Worm (Caenorhabditis elegans) whole organism, L1 larva: ENCODE data around the gene srbc-3.

Experiments
- C04F5.9 ChIP-seq: sonication (generic microtip); optimal IDR thresholded peaks from 2 replicates; lab custom pipeline; 2016; ENCODE audit warnings: missing genetic modification characterization, missing compliant biosample characterization
- C16A3.4 ChIP-seq: fragments of 150-350 bp; optimal IDR thresholded peaks from 2 replicates; lab custom pipeline; 2014; ENCODE audit warnings: missing biosample characterization, missing genetic modification characterization
- Y116A8C.19 ChIP-seq: sonication (generic microtip); optimal IDR thresholded peaks from 2 replicates; lab custom pipeline; 2016; ENCODE audit warnings: missing compliant biosample characterization, missing genetic modification characterization, borderline replicate concordance
- ama-1 ChIP-seq: fragments of 150-350 bp; optimal IDR thresholded peaks from 2 replicates; lab custom pipeline; 2014
- blmp-1 ChIP-seq: fragments of 150-350 bp; optimal IDR thresholded peaks from 2 replicates; lab custom pipeline; 2014; ENCODE audit warnings: missing biosample characterization, missing genetic modification characterization
- ceh-63 ChIP-seq: fragments of 200-800 bp; sonication (Bioruptor generic); optimal IDR thresholded peaks from 2 replicates; lab custom pipeline; 2018; ENCODE audit warnings: mild to moderate bottlenecking, missing genetic modification characterization, missing compliant biosample characterization
- ceh-8 ChIP-seq: fragments of 200-800 bp; sonication (Bioruptor generic); optimal IDR thresholded peaks from 2 replicates; lab custom pipeline; 2018; ENCODE audit warnings: mild to moderate bottlenecking, missing genetic modification characterization, moderate library complexity, missing compliant biosample characterization
- ceh-82 ChIP-seq, 3 experiments: fragments of 150-350 bp in 1 of 3; sonication (generic microtip) in 2 of 3; optimal IDR thresholded peaks; 2 replicates each; lab custom pipeline; 2014 to 2017; ENCODE audit warnings: missing biosample characterization in 3 of 3, missing genetic modification characterization in 3 of 3
- dpl-1 ChIP-seq, 3 experiments: fragments of 150-350 bp in 2 of 3; sonication (generic microtip) in 1 of 3; optimal IDR thresholded peaks; 2 replicates each; lab custom pipeline; 2014 to 2017; ENCODE audit warnings: missing biosample characterization in 3 of 3, missing genetic modification characterization in 3 of 3, missing genetic modification reagents in 3 of 3
- dsc-1 ChIP-seq: sonication (generic microtip); optimal IDR thresholded peaks from 2 replicates; lab custom pipeline; 2016; ENCODE audit warnings: mild to moderate bottlenecking, missing genetic modification characterization, missing compliant biosample characterization
- efl-1 ChIP-seq, 4 experiments: fragments of 150-350 bp; optimal IDR thresholded peaks in 3 of 4; peaks in 1 of 4; 1 replicate in 1 of 4; 2 replicates in 3 of 4; lab custom pipeline; 2014; ENCODE audit warnings: missing biosample characterization in 2 of 4, missing genetic modification characterization in 2 of 4, missing genetic modification reagents in 2 of 4
- efl-3 ChIP-seq: fragments of 200-800 bp; sonication (Bioruptor generic); optimal IDR thresholded peaks from 2 replicates; lab custom pipeline; 2018; ENCODE audit warnings: mild to moderate bottlenecking, missing genetic modification characterization, missing compliant biosample characterization
- egl-13 ChIP-seq: sonication (generic microtip); optimal IDR thresholded peaks from 2 replicates; lab custom pipeline; 2016; ENCODE audit warnings: missing genotype, missing genetic modification reagents, missing genetic modification characterization, missing compliant biosample characterization
- egl-27 ChIP-seq, 2 experiments: fragments of 150-350 bp in 1 of 2; sonication (generic microtip); optimal IDR thresholded peaks; 3 replicates each; lab custom pipeline; 2017 to 2018; ENCODE audit warnings: missing biosample characterization in 2 of 2, missing genetic modification characterization in 2 of 2, missing genetic modification reagents in 2 of 2
- elt-3 ChIP-seq, 6 experiments: fragments of 150-350 bp in 1 of 6; sonication (generic microtip); optimal IDR thresholded peaks; 2 replicates each; lab custom pipeline; 2017 to 2018; ENCODE audit warnings: missing biosample characterization in 6 of 6, missing genetic modification characterization in 6 of 6, inconsistent platforms in 1 of 6
- fkh-10 ChIP-seq: sonication (generic microtip); optimal IDR thresholded peaks from 2 replicates; lab custom pipeline; 2017; ENCODE audit warnings: missing biosample characterization, missing genetic modification reagents, missing genetic modification characterization
- fkh-4 ChIP-seq: sonication (generic microtip); optimal IDR thresholded peaks from 2 replicates; lab custom pipeline; 2016; ENCODE audit warnings: missing compliant biosample characterization, missing genetic modification characterization, borderline replicate concordance
- fkh-8 ChIP-seq: sonication (generic microtip); optimal IDR thresholded peaks from 2 replicates; lab custom pipeline; 2016; ENCODE audit warnings: mild to moderate bottlenecking, missing genetic modification characterization, missing compliant biosample characterization
- hlh-4 ChIP-seq: sonication (generic microtip); optimal IDR thresholded peaks from 2 replicates; lab custom pipeline; 2016; ENCODE audit warnings: mild to moderate bottlenecking, missing genetic modification characterization, missing compliant biosample characterization
- hpl-2 ChIP-seq: fragments of 150-350 bp; optimal IDR thresholded peaks from 2 replicates; lab custom pipeline; 2014; ENCODE audit warnings: missing biosample characterization, missing genetic modification reagents, missing genetic modification characterization
- irx-1 ChIP-seq: sonication (generic microtip); optimal IDR thresholded peaks from 2 replicates; lab custom pipeline; 2016; ENCODE audit warnings: missing genetic modification characterization, missing compliant biosample characterization
- lin-13 ChIP-seq: fragments of 150-350 bp; optimal IDR thresholded peaks from 2 replicates; lab custom pipeline; 2014; ENCODE audit warnings: missing biosample characterization, missing genetic modification reagents, missing genetic modification characterization
- lin-15B ChIP-seq: fragments of 150-350 bp; sonication (generic microtip); optimal IDR thresholded peaks from 3 replicates; lab custom pipeline; 2014; ENCODE audit warnings: missing biosample characterization, missing genetic modification characterization
- lin-35 ChIP-seq, 2 experiments: fragments of 150-350 bp; optimal IDR thresholded peaks; 2 replicates each; lab custom pipeline; 2014; ENCODE audit warnings: missing biosample characterization in 2 of 2, missing genetic modification characterization in 2 of 2, missing genetic modification reagents in 2 of 2
- lir-3 ChIP-seq: sonication (generic microtip); optimal IDR thresholded peaks from 2 replicates; lab custom pipeline; 2016; ENCODE audit warnings: mild to moderate bottlenecking, missing genetic modification characterization, moderate library complexity, missing compliant biosample characterization; ENCODE audit not compliant: poor library complexity
- lsy-2 ChIP-seq, 2 experiments: fragments of 150-350 bp; optimal IDR thresholded peaks; 2 replicates each; lab custom pipeline; 2014; ENCODE audit warnings: missing biosample characterization in 2 of 2, missing genetic modification characterization in 2 of 2
- mab-9 ChIP-seq: fragments of 200-800 bp; sonication (Bioruptor generic); IDR thresholded peaks from 2 replicates; pipeline ENCODE4 v1.3.6; 2022; ENCODE audit warnings: missing genetic modification reagents, missing genetic modification characterization, missing compliant biosample characterization
- mdl-1 ChIP-seq, 2 experiments: fragments of 150-350 bp; optimal IDR thresholded peaks; 2 replicates each; lab custom pipeline; 2014 to 2017; ENCODE audit warnings: missing biosample characterization in 2 of 2, missing genetic modification characterization in 2 of 2, inconsistent platforms in 1 of 2
- mep-1 ChIP-seq: fragments of 150-350 bp; optimal IDR thresholded peaks from 2 replicates; lab custom pipeline; 2014; ENCODE audit warnings: missing biosample characterization, missing genetic modification characterization
- nhr-11 ChIP-seq: fragments of 150-350 bp; optimal IDR thresholded peaks from 2 replicates; lab custom pipeline; 2014; ENCODE audit warnings: missing biosample characterization, missing genetic modification characterization
- nhr-76 ChIP-seq: sonication (generic microtip); optimal IDR thresholded peaks from 2 replicates; lab custom pipeline; 2017; ENCODE audit warnings: missing biosample characterization, missing genetic modification characterization
- nhr-85 ChIP-seq: sonication (generic microtip); peaks from one replicate; lab custom pipeline; 2016; ENCODE audit warnings: missing genetic modification characterization, inconsistent platforms, missing compliant biosample characterization
- nhr-90 ChIP-seq: sonication (generic microtip); optimal IDR thresholded peaks from 2 replicates; lab custom pipeline; 2016; ENCODE audit warnings: mild to moderate bottlenecking, missing genetic modification characterization, missing compliant biosample characterization; ENCODE audit not compliant: poor library complexity
- pag-3 ChIP-seq: sonication (generic microtip); optimal IDR thresholded peaks from 2 replicates; lab custom pipeline; 2017; ENCODE audit warnings: missing genetic modification characterization, mild to moderate bottlenecking, missing compliant biosample characterization, antibody characterized with exemption, borderline replicate concordance; ENCODE audit not compliant: insufficient read depth
- pax-3 ChIP-seq: fragments of 200-800 bp; sonication (Bioruptor generic); optimal IDR thresholded peaks from 2 replicates; lab custom pipeline; 2018; ENCODE audit warnings: mild to moderate bottlenecking, missing genetic modification characterization, moderate library complexity, missing compliant biosample characterization
- rnt-1 ChIP-seq: sonication (generic microtip); optimal IDR thresholded peaks from 2 replicates; lab custom pipeline; 2016; ENCODE audit warnings: mild to moderate bottlenecking, missing genetic modification characterization, moderate library complexity, missing compliant biosample characterization
- snpc-4 ChIP-seq: fragments of 150-350 bp; optimal IDR thresholded peaks from 2 replicates; lab custom pipeline; 2014; ENCODE audit warnings: missing biosample characterization, missing genetic modification characterization
- sox-4 ChIP-seq: sonication (generic microtip); optimal IDR thresholded peaks from 2 replicates; lab custom pipeline; 2016; ENCODE audit warnings: missing genetic modification characterization, missing compliant biosample characterization
- swsn-7 ChIP-seq: sonication (generic microtip); optimal IDR thresholded peaks from 2 replicates; lab custom pipeline; 2016; ENCODE audit warnings: missing genetic modification characterization, missing compliant biosample characterization
- tbx-2 ChIP-seq: sonication (generic microtip); optimal IDR thresholded peaks from 2 replicates; lab custom pipeline; 2016; ENCODE audit warnings: missing genetic modification characterization, missing compliant biosample characterization
- unc-130 ChIP-seq: fragments of 150-350 bp; optimal IDR thresholded peaks from 2 replicates; lab custom pipeline; 2017; ENCODE audit warnings: missing biosample characterization, missing genetic modification characterization, inconsistent platforms
- unc-62 ChIP-seq: fragments of 150-350 bp; optimal IDR thresholded peaks from 2 replicates; lab custom pipeline; 2014; ENCODE audit warnings: missing biosample characterization, missing genetic modification reagents, missing genetic modification characterization
- unc-98 ChIP-seq: fragments of 200-800 bp; sonication (Bioruptor generic); IDR thresholded peaks from 2 replicates; pipeline ENCODE4 v1.3.6; 2022; ENCODE audit warnings: missing genetic modification characterization, missing compliant biosample characterization
- xbp-1 ChIP-seq: sonication (generic microtip); optimal IDR thresholded peaks from 2 replicates; lab custom pipeline; 2016; ENCODE audit warnings: missing genetic modification characterization, missing compliant biosample characterization
- zag-1 ChIP-seq: fragments of 150-350 bp; optimal IDR thresholded peaks from 2 replicates; lab custom pipeline; 2014; ENCODE audit warnings: missing biosample characterization, missing genetic modification characterization
- zip-4 ChIP-seq: fragments of 200-800 bp; sonication (Bioruptor generic); optimal IDR thresholded peaks from 2 replicates; lab custom pipeline; 2018; ENCODE audit warnings: mild to moderate bottlenecking, missing genetic modification characterization, moderate library complexity, missing compliant biosample characterization
- ztf-11 ChIP-seq, 2 experiments: sonication (generic microtip); optimal IDR thresholded peaks; 2 replicates each; lab custom pipeline; 2016 to 2017; ENCODE audit warnings: missing genetic modification characterization in 2 of 2, missing biosample characterization in 1 of 2, missing compliant biosample characterization in 1 of 2
- ztf-4 ChIP-seq: fragments of 150-350 bp; optimal IDR thresholded peaks from 2 replicates; lab custom pipeline; 2014; ENCODE audit warnings: missing biosample characterization, missing genetic modification characterization

Gene srbc-3

DNA sequence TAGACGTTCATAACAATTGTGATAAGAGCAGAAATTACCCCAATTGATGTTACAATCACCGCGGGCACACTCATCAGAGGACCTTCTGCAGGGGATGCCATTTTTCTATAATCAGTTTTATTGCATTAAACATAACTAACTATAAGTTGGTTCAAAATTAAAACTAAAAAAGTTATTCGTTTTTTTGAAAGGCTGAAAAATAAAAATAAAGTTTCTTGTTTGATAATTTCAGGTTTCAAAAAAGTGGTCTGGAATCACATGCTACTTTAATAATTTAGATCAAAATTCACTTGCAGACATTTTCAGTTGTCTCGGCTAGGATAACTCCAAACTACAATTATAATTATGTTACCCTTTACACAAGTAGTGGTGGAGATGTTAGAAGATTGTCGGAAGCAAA lies 6.4 kb upstream of the srbc-3 start, which contains the start of gene srbc-1:
Gene srbc-1 (minus strand): TSS at position 101 of the 400 bp plus-strand sequence.
- TF ChIP-seq Y116A8C.19 (tag; lab: Kevin White, UChicago) (no peak), nhr-76 (no peak), pax-3 (no peak), irx-1 (tag; lab: Kevin White, UChicago) (no peak), lin-35 (GFP tag; optimal IDR thresholded peaks at IDR 0.05; lab: Kevin White, UChicago) (no peak), nhr-90 (tag; lab: Kevin White, UChicago) (no peak), unc-130 (tag; lab: Kevin White, UChicago) (no peak), lir-3 (tag; lab: Kevin White, UChicago) (no peak), swsn-7 (tag; lab: Kevin White, UChicago) (no peak), elt-3 (tag; optimal IDR thresholded peaks at IDR 0.05; lab: Kevin White, UChicago) (no peak), dpl-1 (GFP tag; optimal IDR thresholded peaks at IDR 0.05; lab: Kevin White, UChicago) (no peak), C04F5.9 (tag; lab: Kevin White, UChicago) (no peak)

DNA sequence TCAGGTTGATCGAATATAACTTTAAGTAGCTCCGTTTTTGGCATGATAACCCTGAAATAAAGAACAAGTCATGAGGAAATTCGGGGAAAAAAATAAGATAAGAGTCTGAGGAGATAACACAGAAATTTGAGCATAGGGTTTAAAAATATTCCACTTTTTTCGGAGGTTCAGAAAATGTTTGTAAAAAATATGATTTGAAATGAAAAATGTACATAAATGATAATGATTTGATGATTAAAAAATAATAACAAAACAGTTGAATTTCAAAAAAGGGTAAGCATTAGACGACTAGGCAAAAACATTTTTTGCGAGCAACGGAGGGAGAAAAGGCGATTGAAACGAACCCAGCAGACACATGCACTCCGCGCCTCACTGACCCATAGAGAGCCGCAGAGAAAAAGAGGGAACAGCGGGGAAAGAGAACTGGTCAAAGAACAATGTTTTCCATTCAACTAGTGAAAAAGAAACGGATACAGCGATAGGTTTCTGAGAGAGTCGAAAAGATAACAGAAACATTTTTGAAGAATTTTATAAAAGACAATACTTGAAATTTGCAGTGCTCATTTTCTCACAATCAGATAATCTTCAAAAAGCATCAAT lies 3.9 kb downstream of the srbc-3 start, which contains the start of gene arrd-18:
Gene arrd-18 (minus strand): TSS at position 51 of the 600 bp plus-strand sequence.
- TF ChIP-seq irx-1 (tag; lab: Kevin White, UChicago) (no peak), swsn-7 (tag; lab: Kevin White, UChicago) (no peak), fkh-10 (no peak), mep-1 (tag; lab: Kevin White, UChicago) (no peak), C16A3.4 (tag; lab: Kevin White, UChicago) (peak; percentile 0), efl-1 (optimal IDR thresholded peaks at IDR 0.05; lab: Kevin White, UChicago) (peak in 1 of 2 experiments; percentile 19), efl-1 (GFP tag; optimal IDR thresholded peaks at IDR 0.05 in 1 of 2; lab: Kevin White, UChicago) (peak in 1 of 2 experiments; percentile 67), dpl-1 (GFP tag; optimal IDR thresholded peaks at IDR 0.05; lab: Kevin White, UChicago) (peak in 1 of 3 experiments; percentile 13), egl-27 (tag; optimal IDR thresholded peaks at IDR 0.05; lab: Kevin White, UChicago) (no peak), lsy-2 (tag; optimal IDR thresholded peaks at IDR 0.05; lab: Kevin White, UChicago) (peak in 1 of 2 experiments; percentile 3), mab-9 (GFP tag; lab: Robert Waterston, UW) (no peak), mdl-1 (tag; optimal IDR thresholded peaks at IDR 0.05; lab: Kevin White, UChicago) (no peak), ceh-8 (GFP tag; lab: Kevin White, UChicago) (no peak), dsc-1 (tag; lab: Kevin White, UChicago) (no peak), xbp-1 (tag; lab: Kevin White, UChicago) (no peak), nhr-85 (tag; lab: Kevin White, UChicago) (peak; percentile 21), snpc-4 (tag; lab: Kevin White, UChicago) (no peak), nhr-11 (no peak), unc-130 (tag; lab: Kevin White, UChicago) (no peak), unc-62 (GFP tag; lab: Kevin White, UChicago) (no peak), zag-1 (tag; lab: Kevin White, UChicago) (no peak), fkh-8 (tag; lab: Kevin White, UChicago) (peak; percentile 20), ztf-11 (tag; optimal IDR thresholded peaks at IDR 0.05; lab: Kevin White, UChicago) (no peak), pag-3 (no peak), hlh-4 (tag; lab: Kevin White, UChicago) (no peak), ztf-4 (tag; lab: Kevin White, UChicago) (no peak), lin-35 (GFP tag; optimal IDR thresholded peaks at IDR 0.05; lab: Kevin White, UChicago) (no peak), egl-13 (no peak), fkh-4 (tag; lab: Kevin White, UChicago) (no peak), rnt-1 (tag; lab: Kevin White, UChicago) (peak; percentile 51), blmp-1 (tag; lab: Kevin White, UChicago) (no peak), ceh-63 (GFP tag; lab: Kevin White, UChicago) (no peak), hpl-2 (no peak), ama-1 (lab: Kevin White, UChicago) (no peak), sox-4 (tag; lab: Kevin White, UChicago) (no peak), zip-4 (GFP tag; lab: Kevin White, UChicago) (no peak), ceh-82 (tag; optimal IDR thresholded peaks at IDR 0.05; lab: Kevin White, UChicago) (no peak), unc-98 (GFP tag; lab: Robert Waterston, UW) (no peak), tbx-2 (tag; lab: Kevin White, UChicago) (peak; percentile 10), lin-13 (GFP tag; lab: Kevin White, UChicago) (no peak), efl-3 (no peak), lin-15B (no peak)
